Fruit fly (Drosophila melanogaster) whole organism, embryonic: ENCODE measurements around the gene Top3alpha.

Experiments
- Antp ChIP-seq: fragments of 200-800 bp; sonication (Bioruptor generic); optimal IDR thresholded peaks from 3 replicates; lab custom pipeline; 2016; ENCODE audit warnings: missing biosample characterization, missing genetic modification characterization
- Asciz ChIP-seq: fragments of 200-800 bp; sonication (Bioruptor generic); optimal IDR thresholded peaks from 2 replicates; lab custom pipeline; 2017; ENCODE audit warnings: missing biosample characterization, mild to moderate bottlenecking, missing genetic modification characterization, missing genetic modification reagents
- CG10274 ChIP-seq: fragments of 200-800 bp; sonication (Bioruptor generic); optimal IDR thresholded peaks from 3 replicates; lab custom pipeline; 2017; ENCODE audit warnings: missing biosample characterization, mild to moderate bottlenecking, missing genetic modification characterization
- CG11560 ChIP-seq: fragments of 200-800 bp; sonication (Bioruptor generic); IDR thresholded peaks from 3 replicates; pipeline ENCODE4 v1.3.6; 2022; ENCODE audit warnings: missing biosample characterization, missing genetic modification characterization
- CG12219 ChIP-seq: fragments of 200-800 bp; sonication (Bioruptor generic); optimal IDR thresholded peaks from 3 replicates; lab custom pipeline; 2018; ENCODE audit warnings: missing biosample characterization, mild to moderate bottlenecking, missing genetic modification characterization
- CG17361 ChIP-seq: fragments of 200-800 bp; sonication (Bioruptor generic); IDR thresholded peaks from 3 replicates; pipeline ENCODE4 v1.3.6; 2022; ENCODE audit warnings: missing biosample characterization, missing genetic modification characterization
- CG17802 ChIP-seq: fragments of 200-800 bp; sonication (Bioruptor generic); optimal IDR thresholded peaks from 2 replicates; lab custom pipeline; 2018; ENCODE audit warnings: missing biosample characterization, mild to moderate bottlenecking, missing genetic modification characterization, moderate library complexity
- CG17912 ChIP-seq: fragments of 200-800 bp; sonication (Bioruptor generic); optimal IDR thresholded peaks from 2 replicates; lab custom pipeline; 2018; ENCODE audit warnings: missing biosample characterization, mild to moderate bottlenecking, missing genetic modification characterization
- CG1792 ChIP-seq: fragments of 200-800 bp; sonication (Bioruptor generic); optimal IDR thresholded peaks from 2 replicates; lab custom pipeline; 2016; ENCODE audit warnings: missing biosample characterization, missing genetic modification characterization
- CG18599 ChIP-seq: fragments of 200-800 bp; sonication (Bioruptor generic); optimal IDR thresholded peaks from 3 replicates; lab custom pipeline; 2017; ENCODE audit warnings: missing biosample characterization, missing genetic modification characterization, mild to moderate bottlenecking, moderate library complexity, missing genetic modification reagents
- CG18619 ChIP-seq: fragments of 200-800 bp; sonication (Bioruptor generic); optimal IDR thresholded peaks from 3 replicates; lab custom pipeline; 2017; ENCODE audit warnings: missing biosample characterization, mild to moderate bottlenecking, missing genetic modification characterization
- CG2199 ChIP-seq: fragments of 200-800 bp; sonication (Bioruptor generic); IDR thresholded peaks from 3 replicates; pipeline ENCODE4 v1.3.6; 2022; ENCODE audit warnings: missing biosample characterization, missing genetic modification characterization
- CG30431 ChIP-seq: fragments of 200-800 bp; sonication (Bioruptor generic); optimal IDR thresholded peaks from 2 replicates; lab custom pipeline; 2017; ENCODE audit warnings: missing biosample characterization, missing genetic modification characterization
- CG3163 ChIP-seq: fragments of 200-800 bp; sonication (Bioruptor generic); optimal IDR thresholded peaks from 3 replicates; lab custom pipeline; 2016; ENCODE audit warnings: missing biosample characterization, missing genetic modification characterization
- CG34224 ChIP-seq: fragments of 200-800 bp; sonication (Bioruptor generic); IDR thresholded peaks from 3 replicates; pipeline ENCODE4 v1.3.6; 2022; ENCODE audit warnings: missing biosample characterization, missing genetic modification characterization; ENCODE audit not compliant: partially characterized antibody
- CG5953 ChIP-seq: fragments of 200-800 bp; sonication (Bioruptor generic); IDR thresholded peaks from 2 replicates; pipeline ENCODE4 v1.3.6; 2022; ENCODE audit warnings: missing biosample characterization, missing genetic modification characterization
- CG6254 ChIP-seq: fragments of 200-800 bp; sonication (Bioruptor generic); optimal IDR thresholded peaks from 3 replicates; lab custom pipeline; 2017; ENCODE audit warnings: mild to moderate bottlenecking, missing biosample characterization, missing genetic modification reagents, missing genetic modification characterization
- CG8281 ChIP-seq: fragments of 200-800 bp; sonication (Bioruptor generic); optimal IDR thresholded peaks from 2 replicates; lab custom pipeline; 2018; ENCODE audit warnings: missing biosample characterization, mild to moderate bottlenecking, missing genetic modification characterization, moderate library complexity
- CG8359 ChIP-seq: fragments of 200-800 bp; sonication (Bioruptor generic); optimal IDR thresholded peaks from 2 replicates; lab custom pipeline; 2017; ENCODE audit warnings: missing biosample characterization, mild to moderate bottlenecking, missing genetic modification characterization, borderline replicate concordance
- CG8478 ChIP-seq: fragments of >200 bp; optimal IDR thresholded peaks from 2 replicates; lab custom pipeline; 2018
- CG9727 ChIP-seq: fragments of 200-800 bp; sonication (Bioruptor generic); optimal IDR thresholded peaks from 3 replicates; lab custom pipeline; 2017; ENCODE audit warnings: missing biosample characterization, mild to moderate bottlenecking, missing genetic modification characterization
- CG9797 ChIP-seq: fragments of 200-800 bp; sonication (Bioruptor generic); optimal IDR thresholded peaks from 3 replicates; lab custom pipeline; 2018; ENCODE audit warnings: missing biosample characterization, mild to moderate bottlenecking, missing genetic modification characterization
- CTCF ChIP-seq: fragments of 200-800 bp; sonication (Bioruptor generic); optimal IDR thresholded peaks from 2 replicates; lab custom pipeline; 2017; ENCODE audit warnings: missing biosample characterization, mild to moderate bottlenecking, missing genetic modification characterization, moderate library complexity
- Camta ChIP-seq: fragments of 200-800 bp; sonication (Bioruptor generic); optimal IDR thresholded peaks from 2 replicates; lab custom pipeline; 2016; ENCODE audit warnings: missing biosample characterization, missing genetic modification characterization
- CoRest ChIP-seq: fragments of 200-800 bp; sonication (Bioruptor generic); optimal IDR thresholded peaks from 3 replicates; lab custom pipeline; 2018; ENCODE audit warnings: missing biosample characterization, mild to moderate bottlenecking, missing genetic modification characterization, moderate library complexity
- D ChIP-seq, 2 experiments: fragments of 200-800 bp in 1 of 2; fragments of >200 bp in 1 of 2; sonication (Bioruptor generic) in 1 of 2; optimal IDR thresholded peaks; 2 replicates in 1 of 2; 3 replicates in 1 of 2; lab custom pipeline; 2017; ENCODE audit warnings: mild to moderate bottlenecking in 1 of 2, missing biosample characterization in 1 of 2, missing genetic modification characterization in 1 of 2, missing genetic modification reagents in 1 of 2
- Dll ChIP-seq: fragments of 200-800 bp; sonication (Bioruptor generic); IDR thresholded peaks from 4 replicates; pipeline ENCODE4 v1.3.6; 2022; ENCODE audit warnings: missing biosample characterization, missing genetic modification characterization; ENCODE audit not compliant: partially characterized antibody
- Fer2 ChIP-seq: fragments of 200-800 bp; sonication (Bioruptor generic); optimal IDR thresholded peaks from 2 replicates; lab custom pipeline; 2018; ENCODE audit warnings: missing biosample characterization, mild to moderate bottlenecking, missing genetic modification characterization, moderate library complexity
- Med ChIP-seq: fragments of 200-800 bp; sonication (Bioruptor generic); peaks from one replicate; lab custom pipeline; 2016; ENCODE audit warnings: missing biosample characterization, missing genetic modification characterization, mild to moderate bottlenecking, inconsistent platforms, moderate library complexity
- Mes4 ChIP-seq: fragments of 200-800 bp; sonication (Bioruptor generic); optimal IDR thresholded peaks from 2 replicates; lab custom pipeline; 2016; ENCODE audit warnings: missing biosample characterization, missing genetic modification characterization
- Spps ChIP-seq: fragments of 200-800 bp; sonication (Bioruptor generic); optimal IDR thresholded peaks from 2 replicates; lab custom pipeline; 2018; ENCODE audit warnings: missing biosample characterization, mild to moderate bottlenecking, missing genetic modification characterization
- Tbp ChIP-seq: fragments of >200 bp; optimal IDR thresholded peaks from 2 replicates; lab custom pipeline; 2018; ENCODE audit warnings: missing biosample characterization, missing genetic modification characterization
- aop ChIP-seq: fragments of 200-800 bp; sonication (Bioruptor generic); IDR thresholded peaks from 2 replicates; pipeline ENCODE4 v1.3.6; 2022; ENCODE audit warnings: missing biosample characterization, missing genetic modification characterization
- ap ChIP-seq: fragments of 200-800 bp; sonication (Bioruptor generic); IDR thresholded peaks from 2 replicates; pipeline ENCODE4 v1.3.6; 2022; ENCODE audit warnings: missing biosample characterization, missing genetic modification characterization
- az2 ChIP-seq: fragments of 200-800 bp; sonication (Bioruptor generic); optimal IDR thresholded peaks from 3 replicates; lab custom pipeline; 2016; ENCODE audit warnings: missing biosample characterization, missing genetic modification characterization
- hth ChIP-seq: fragments of >200 bp; optimal IDR thresholded peaks from 2 replicates; lab custom pipeline; 2017; ENCODE audit warnings: inconsistent platforms
- ind ChIP-seq: fragments of 200-800 bp; sonication (Bioruptor generic); optimal IDR thresholded peaks from 3 replicates; lab custom pipeline; 2016; ENCODE audit warnings: missing biosample characterization, missing genetic modification characterization
- jumu ChIP-seq: fragments of 200-800 bp; sonication (Bioruptor generic); optimal IDR thresholded peaks from 3 replicates; lab custom pipeline; 2016; ENCODE audit warnings: missing biosample characterization, missing genetic modification characterization
- lbe ChIP-seq: fragments of 200-800 bp; sonication (Bioruptor generic); optimal IDR thresholded peaks from 2 replicates; lab custom pipeline; 2016; ENCODE audit warnings: missing biosample characterization, mild to moderate bottlenecking, missing genetic modification characterization
- nmo ChIP-seq: fragments of 200-800 bp; sonication (Bioruptor generic); optimal IDR thresholded peaks from 2 replicates; lab custom pipeline; 2018; ENCODE audit warnings: missing biosample characterization, mild to moderate bottlenecking, missing genetic modification characterization, moderate library complexity
- otp ChIP-seq: fragments of 200-800 bp; sonication (Bioruptor generic); IDR thresholded peaks from 3 replicates; pipeline ENCODE4, ENCODE4 v1.3.6; 2022; ENCODE audit warnings: missing biosample characterization, missing genetic modification characterization
- peb ChIP-seq: fragments of 200-800 bp; sonication (Bioruptor generic); IDR thresholded peaks from 2 replicates; pipeline ENCODE4 v1.3.6; 2022; ENCODE audit warnings: missing biosample characterization, missing genetic modification characterization
- phol ChIP-seq: fragments of 200-800 bp; sonication (Bioruptor generic); optimal IDR thresholded peaks from 3 replicates; lab custom pipeline; 2018; ENCODE audit warnings: missing biosample characterization, mild to moderate bottlenecking, missing genetic modification characterization, moderate library complexity
- repo ChIP-seq: fragments of 200-800 bp; sonication (Bioruptor generic); optimal IDR thresholded peaks from 2 replicates; lab custom pipeline; 2016; ENCODE audit warnings: missing biosample characterization, missing genetic modification characterization
- slbo ChIP-seq: fragments of 200-800 bp; sonication (Bioruptor generic); IDR thresholded peaks from 2 replicates; pipeline ENCODE4 v1.3.6; 2022; ENCODE audit warnings: missing biosample characterization, missing genetic modification characterization
- slou ChIP-seq: fragments of 200-800 bp; sonication (Bioruptor generic); optimal IDR thresholded peaks from 3 replicates; lab custom pipeline; 2016; ENCODE audit warnings: missing biosample characterization, missing genetic modification characterization
- sqz ChIP-seq: fragments of 200-800 bp; sonication (Bioruptor generic); optimal IDR thresholded peaks from 3 replicates; lab custom pipeline; 2018; ENCODE audit warnings: missing biosample characterization, mild to moderate bottlenecking, missing genetic modification characterization
- stwl ChIP-seq: fragments of 200-800 bp; sonication (Bioruptor generic); optimal IDR thresholded peaks from 3 replicates; lab custom pipeline; 2018; ENCODE audit warnings: missing biosample characterization, mild to moderate bottlenecking, missing genetic modification characterization, moderate library complexity
- tio ChIP-seq: fragments of 200-800 bp; sonication (Bioruptor generic); optimal IDR thresholded peaks from 2 replicates; lab custom pipeline; 2017; ENCODE audit warnings: missing biosample characterization, missing genetic modification characterization, inconsistent platforms
- tx ChIP-seq: fragments of 200-800 bp; sonication (Bioruptor generic); optimal IDR thresholded peaks from 2 replicates; lab custom pipeline; 2016; ENCODE audit warnings: missing biosample characterization, missing genetic modification characterization
- vnd ChIP-seq: fragments of 200-800 bp; sonication (Bioruptor generic); IDR thresholded peaks from 3 replicates; pipeline ENCODE4 v1.3.6; 2022; ENCODE audit warnings: missing biosample characterization, missing genetic modification characterization; ENCODE audit not compliant: partially characterized antibody
- zen ChIP-seq: fragments of 200-800 bp; sonication (Bioruptor generic); optimal IDR thresholded peaks from 3 replicates; lab custom pipeline; 2018; ENCODE audit warnings: missing biosample characterization, mild to moderate bottlenecking, missing genetic modification characterization, moderate library complexity

The Top3alpha gene

dm6 chr2L:19526316-19526715, 28.3 kb downstream of the Top3alpha start, which contains the start of the genes Dpm1 and CG10137 (continued):
- no peak for TF ChIP-seq CG3163 (GFP tag; lab: Kevin White, UChicago)
- peak; percentile 36 for TF ChIP-seq phol (tag; lab: Kevin White, UChicago)
- no peak for TF ChIP-seq CG18599 (GFP tag; lab: Kevin White, UChicago)
- TF ChIP-seq CG34224 (GFP tag; lab: Robert Waterston, UW): peak; percentile 75
- TF ChIP-seq Camta (GFP tag; lab: Kevin White, UChicago): no peak
- no peak for TF ChIP-seq CG10274 (GFP tag; lab: Kevin White, UChicago)
- TF ChIP-seq az2 (GFP tag; lab: Kevin White, UChicago): no peak
- no peak for TF ChIP-seq CG12219
- TF ChIP-seq repo (GFP tag; lab: Kevin White, UChicago): no peak
- no peak for TF ChIP-seq CG2199 (GFP tag; lab: Robert Waterston, UW)
- TF ChIP-seq CG8478 (lab: Kevin White, UChicago): no peak
- no peak for TF ChIP-seq slou (GFP tag; lab: Kevin White, UChicago)
- TF ChIP-seq CG8359 (GFP tag; lab: Kevin White, UChicago): no peak
- TF ChIP-seq slbo (GFP tag; lab: Robert Waterston, UW): no peak
- TF ChIP-seq D (optimal IDR thresholded peaks at IDR 0.05; lab: Kevin White, UChicago): no peak
- no peak for TF ChIP-seq D (GFP tag; optimal IDR thresholded peaks at IDR 0.05; lab: Kevin White, UChicago)
- TF ChIP-seq lbe (GFP tag; lab: Kevin White, UChicago): peak; percentile 63
- no peak for TF ChIP-seq CG1792
- TF ChIP-seq CG17912 (GFP tag; lab: Kevin White, UChicago): no peak
- TF ChIP-seq stwl: peak; percentile 93
- TF ChIP-seq hth (lab: Kevin White, UChicago): no peak
- TF ChIP-seq Spps (tag; lab: Kevin White, UChicago): no peak
- TF ChIP-seq Med: peak; percentile 66
- TF ChIP-seq CG18619: no peak
- no peak for TF ChIP-seq Fer2 (tag; lab: Kevin White, UChicago)
- no peak for TF ChIP-seq CG17361 (GFP tag; lab: Robert Waterston, UW)
- no peak for TF ChIP-seq tio
- no peak for TF ChIP-seq Mes4
- TF ChIP-seq zen (tag; lab: Kevin White, UChicago): peak; percentile 51
- no peak for TF ChIP-seq tx (GFP tag; lab: Kevin White, UChicago)
- TF ChIP-seq CG8281: no peak
- no peak for TF ChIP-seq CG17802 (tag; lab: Kevin White, UChicago)
- TF ChIP-seq CG11560 (tag; lab: Robert Waterston, UW): no peak
- TF ChIP-seq jumu (GFP tag; lab: Kevin White, UChicago): no peak
- TF ChIP-seq CG6254 (GFP tag; lab: Kevin White, UChicago): no peak
- no peak for TF ChIP-seq ap (GFP tag; lab: Robert Waterston, UW)
- TF ChIP-seq Antp (GFP tag; lab: Kevin White, UChicago): no peak
- TF ChIP-seq CG9727 (GFP tag; lab: Kevin White, UChicago): no peak
- TF ChIP-seq Dll (GFP tag; lab: Robert Waterston, UW): peak; percentile 85
- no peak for TF ChIP-seq CG5953 (GFP tag; lab: Robert Waterston, UW)
- no peak for TF ChIP-seq sqz (GFP tag; lab: Kevin White, UChicago)
- no peak for TF ChIP-seq vnd (GFP tag; lab: Robert Waterston, UW)
- TF ChIP-seq peb: no peak
- TF ChIP-seq Tbp: no peak
- no peak for TF ChIP-seq CG30431 (GFP tag; lab: Kevin White, UChicago)
- TF ChIP-seq CTCF (GFP tag; lab: Kevin White, UChicago): no peak
- no peak for TF ChIP-seq aop
- TF ChIP-seq Asciz (GFP tag; lab: Kevin White, UChicago): no peak
- no peak for TF ChIP-seq otp (GFP tag; lab: Robert Waterston, UW)
- peak; percentile 44 for TF ChIP-seq CoRest (tag; lab: Kevin White, UChicago)
- peak; percentile 61 for TF ChIP-seq nmo (GFP tag; lab: Kevin White, UChicago)
- no peak for TF ChIP-seq ind (GFP tag; lab: Kevin White, UChicago)
- TF ChIP-seq CG9797 (GFP tag; lab: Kevin White, UChicago): peak; percentile 70
